Fruit fly (Drosophila melanogaster): ENCODE data around the gene Gdh.

The Gdh gene

DNA sequence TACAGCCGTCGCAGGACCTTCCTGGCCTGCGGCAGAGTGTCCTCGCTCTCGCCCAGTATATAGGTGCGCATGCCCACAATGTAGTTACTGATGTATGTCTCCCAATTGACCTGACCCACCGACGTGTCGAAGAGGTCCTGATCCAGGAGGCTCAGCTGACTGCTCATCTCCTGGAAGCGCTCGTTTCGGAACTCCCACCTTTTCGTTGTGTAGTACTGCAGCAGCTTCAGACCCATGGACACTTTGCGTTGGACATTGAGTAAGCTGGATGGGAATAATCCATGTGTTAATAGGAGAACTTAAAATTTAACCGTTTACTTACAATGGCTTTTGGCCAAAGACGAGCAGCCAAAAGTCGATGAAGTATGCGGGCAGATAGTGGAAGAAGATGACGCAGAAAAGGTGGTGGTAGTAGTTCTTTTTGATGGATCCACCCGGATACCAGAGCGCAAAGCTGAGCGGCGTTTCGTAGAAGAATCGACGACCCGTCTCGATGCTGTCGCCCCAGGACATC is 999 bp upstream of the Gdh start:
- TF ChIP-seq CTCF (optimal IDR thresholded peaks at IDR 0.05), result no peak

DNA sequence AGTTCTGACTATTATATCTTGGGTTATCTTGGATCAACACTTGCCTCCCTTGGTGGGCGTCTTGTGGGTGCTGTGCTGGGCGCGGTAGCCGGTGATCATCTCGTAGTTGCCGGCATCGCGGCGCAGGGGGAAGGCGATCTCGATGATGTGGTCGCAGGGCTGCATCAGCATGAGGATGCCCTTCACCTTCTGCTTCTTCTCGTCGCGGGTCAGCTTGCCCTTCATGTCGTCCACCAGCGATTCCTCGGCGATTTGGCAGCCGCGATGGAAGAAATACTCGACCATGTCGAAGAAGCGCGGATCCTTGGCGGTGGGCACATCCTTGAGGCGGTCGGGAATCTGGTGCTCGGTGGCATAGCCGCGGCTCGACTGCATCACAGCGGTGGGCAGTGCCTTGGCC is 351 bp downstream of the Gdh start:
- TF ChIP-seq CG8478 (optimal IDR thresholded peaks at IDR 0.05) (no peak), CTCF (optimal IDR thresholded peaks at IDR 0.05) (no peak)

DNA sequence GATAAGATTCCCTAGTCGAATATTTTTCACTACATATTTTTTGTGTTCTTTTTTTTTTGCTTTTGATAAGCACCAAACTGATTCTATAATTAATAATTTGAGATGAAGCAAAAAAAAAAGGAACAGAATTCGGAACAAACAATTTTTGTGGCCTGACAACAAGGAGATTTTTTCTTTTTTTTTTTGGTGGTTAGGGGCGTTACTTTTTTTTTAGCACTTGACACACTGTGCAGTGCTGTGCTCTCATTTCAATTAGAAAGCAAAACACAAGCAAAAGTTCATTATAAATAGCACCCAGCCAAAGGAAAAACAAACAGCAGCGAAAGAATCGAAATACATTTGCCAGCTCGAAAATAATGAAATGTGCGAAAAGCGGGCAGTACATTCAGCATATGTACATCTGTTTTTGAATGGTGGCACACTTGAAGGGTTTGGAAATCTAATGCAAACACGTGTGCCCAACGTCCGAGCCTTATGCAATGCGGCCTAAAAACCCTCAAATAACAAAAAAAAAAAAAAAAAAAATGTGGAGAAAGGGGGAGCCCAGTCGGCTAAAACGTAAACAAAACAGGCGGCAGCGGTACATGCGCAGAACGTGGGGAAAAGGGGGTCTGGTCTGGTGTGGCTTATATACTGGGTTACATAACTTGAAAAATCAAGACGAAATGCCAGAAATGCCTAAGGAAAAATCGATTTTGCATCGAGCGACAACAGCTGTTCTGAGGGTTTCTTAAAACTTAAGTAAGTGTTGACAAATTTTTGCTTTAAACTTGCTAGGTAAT is 1.1 kb downstream of the Gdh start:
- TF ChIP-seq CG8478 (optimal IDR thresholded peaks at IDR 0.05) (no peak), CTCF (optimal IDR thresholded peaks at IDR 0.05) (no peak)

DNA sequence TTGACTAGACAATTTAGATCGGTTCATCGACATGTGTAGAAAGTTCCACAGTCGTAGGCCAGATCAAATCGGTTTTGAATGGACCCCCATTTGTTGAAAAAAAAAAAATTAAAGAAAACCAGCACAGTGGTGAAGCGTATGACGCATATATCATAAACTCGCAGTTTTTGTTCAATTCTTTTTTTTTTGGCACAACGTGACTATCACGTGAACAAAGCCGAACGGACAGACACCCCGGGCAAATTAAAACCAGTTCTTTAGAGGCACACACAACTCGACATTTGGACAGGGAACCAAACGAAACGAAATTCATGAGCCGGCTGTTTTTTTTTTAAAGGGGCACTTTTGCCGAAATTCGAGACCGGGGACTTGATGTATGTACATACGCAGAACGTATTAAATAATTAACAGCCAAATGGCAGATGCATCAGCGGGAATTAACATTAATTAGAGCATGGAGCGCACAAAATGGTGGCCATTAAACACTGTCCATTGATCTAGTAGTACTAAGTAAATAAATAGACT is 2.0 kb downstream of the Gdh start:
- TF ChIP-seq CTCF (optimal IDR thresholded peaks at IDR 0.05) (no peak), CG8478 (optimal IDR thresholded peaks at IDR 0.05) (no peak)

DNA sequence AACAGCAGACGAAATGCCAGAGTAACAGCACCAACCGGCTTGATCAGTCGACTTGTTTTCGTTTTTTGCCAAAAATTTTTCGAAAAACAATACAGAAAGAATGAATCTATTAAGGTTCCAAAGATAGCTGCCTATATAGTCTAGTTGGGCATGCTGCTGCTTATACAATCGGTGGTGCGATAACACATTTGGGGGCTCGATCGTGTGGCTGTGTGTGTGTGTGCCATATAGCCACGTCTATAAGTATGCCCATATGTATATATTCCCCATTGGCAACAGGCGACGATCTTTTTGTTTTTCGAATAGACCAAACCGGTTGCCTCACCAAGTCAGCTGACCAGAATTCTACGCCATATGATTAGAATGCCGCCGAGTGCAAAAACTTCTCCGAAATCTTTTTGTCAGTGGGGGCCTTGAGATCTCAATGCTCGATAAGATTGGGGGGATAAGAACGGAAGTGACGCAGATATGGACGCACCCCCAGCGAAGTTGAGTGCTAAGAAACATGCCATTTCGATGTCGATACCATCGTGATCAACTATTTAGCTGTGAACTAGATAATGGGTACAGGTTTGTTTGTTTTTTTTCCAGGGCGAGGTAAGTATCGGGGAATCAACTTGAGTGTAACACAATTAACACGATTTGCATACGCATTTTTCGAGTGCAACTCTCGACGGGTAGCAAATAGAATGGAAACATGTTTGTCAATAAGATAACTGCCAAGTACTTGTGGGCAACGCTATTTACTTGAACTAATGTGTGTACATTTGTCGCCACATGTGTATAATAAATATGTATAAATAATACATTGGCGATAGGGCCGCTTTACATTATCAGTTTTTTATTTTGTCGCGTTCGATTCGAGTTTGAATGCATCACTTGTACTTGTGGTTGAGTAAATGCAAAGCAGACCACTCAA is 2.7 kb downstream of the Gdh start:
- TF ChIP-seq CTCF (optimal IDR thresholded peaks at IDR 0.05) (no peak), CG8478 (optimal IDR thresholded peaks at IDR 0.05) (no peak)

DNA sequence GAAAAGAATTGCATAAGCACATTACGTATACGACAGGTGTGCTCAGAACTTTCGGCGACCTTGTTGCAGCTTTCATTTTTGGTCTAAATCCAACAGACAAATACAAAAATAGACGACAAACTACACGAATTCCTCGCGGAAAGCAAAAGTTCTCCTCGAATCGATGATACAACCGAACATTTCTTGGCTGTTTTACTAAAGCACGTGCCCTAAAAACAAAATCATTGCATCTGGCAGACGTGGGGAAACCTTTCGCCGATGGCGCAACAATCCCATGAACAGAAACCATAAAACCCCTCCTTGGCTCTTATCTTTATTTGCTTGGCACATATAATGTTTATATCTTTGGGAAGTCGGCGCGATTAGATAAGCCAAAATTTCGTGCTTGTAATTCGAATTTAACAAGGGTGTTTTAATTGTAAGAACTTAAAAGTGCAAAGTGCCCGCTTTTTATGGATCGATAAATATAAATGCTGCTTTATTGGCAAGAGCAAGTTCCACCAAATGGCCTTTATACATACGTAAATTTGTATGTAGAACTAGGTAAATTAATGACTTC is 4.3 kb downstream of the Gdh start:
- no peak for TF ChIP-seq CTCF (optimal IDR thresholded peaks at IDR 0.05)
- no peak for TF ChIP-seq CG8478 (optimal IDR thresholded peaks at IDR 0.05)

DNA sequence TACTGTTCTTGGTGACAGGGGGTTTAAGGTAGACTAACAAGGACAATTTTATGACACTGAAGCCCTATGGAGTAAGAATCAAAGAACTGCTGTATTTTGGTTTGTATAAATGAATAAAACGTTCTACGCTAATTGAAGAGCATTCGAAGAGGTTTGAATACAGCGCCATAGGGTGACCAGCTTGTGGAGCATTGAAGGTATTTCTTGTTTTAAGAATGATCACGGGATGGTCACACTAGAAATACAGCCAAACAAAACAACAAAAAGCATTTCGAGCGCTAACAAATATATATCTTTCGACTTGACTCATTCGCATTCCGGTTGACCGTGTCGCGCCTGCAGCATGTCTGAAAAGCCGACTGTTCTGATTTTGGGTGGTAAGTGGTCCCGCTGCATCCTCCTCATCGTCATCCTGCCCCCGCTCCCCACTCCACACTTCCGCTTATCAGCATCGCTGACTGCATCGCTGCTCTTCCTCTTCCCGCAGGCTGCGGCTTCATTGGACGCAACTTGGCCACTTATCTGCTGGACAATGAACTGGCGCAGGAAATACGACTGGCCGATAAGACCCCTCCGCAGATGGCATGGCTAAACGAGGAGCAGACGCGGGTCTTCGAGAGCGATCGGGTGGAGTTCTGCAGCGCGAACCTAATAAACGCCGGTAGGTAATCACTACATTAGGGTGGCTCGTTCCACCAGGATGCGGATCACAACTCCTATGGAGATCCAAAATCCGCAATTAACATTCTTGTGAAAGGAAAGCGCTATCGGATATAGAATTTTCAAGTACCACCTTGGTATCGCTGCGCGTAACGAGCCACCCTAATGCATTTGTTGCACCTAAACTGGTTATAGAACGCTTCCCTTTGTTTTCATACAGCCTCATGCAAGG is 9.0 kb downstream of the Gdh start, which contains the start of gene CG5854:
Gene CG5854, plus strand, starts transcription at position 229 of the 892 bp plus-strand sequence.
- no peak for TF ChIP-seq CTCF (optimal IDR thresholded peaks at IDR 0.05)
- TF ChIP-seq CG8478 (optimal IDR thresholded peaks at IDR 0.05), result no peak

DNA sequence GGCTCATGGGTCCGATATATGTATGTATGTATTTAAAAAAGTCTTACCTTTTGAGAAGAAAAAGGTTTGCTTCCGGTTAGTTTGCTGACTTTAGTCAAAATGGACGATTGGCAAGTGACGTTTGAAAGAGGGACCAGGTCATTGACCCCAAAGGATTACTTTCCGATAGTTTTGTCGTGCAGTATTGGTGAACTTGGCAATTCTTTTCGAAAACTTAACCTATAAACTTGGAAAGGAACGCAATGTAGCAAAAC is 9.5 kb downstream of the Gdh start, which contains the start of gene RpS19b:
Gene RpS19b, minus strand, starts transcription at position 101 of the 254 bp plus-strand sequence.
- no peak for TF ChIP-seq CG8478 (optimal IDR thresholded peaks at IDR 0.05)
- TF ChIP-seq CTCF (optimal IDR thresholded peaks at IDR 0.05), result no peak

DNA sequence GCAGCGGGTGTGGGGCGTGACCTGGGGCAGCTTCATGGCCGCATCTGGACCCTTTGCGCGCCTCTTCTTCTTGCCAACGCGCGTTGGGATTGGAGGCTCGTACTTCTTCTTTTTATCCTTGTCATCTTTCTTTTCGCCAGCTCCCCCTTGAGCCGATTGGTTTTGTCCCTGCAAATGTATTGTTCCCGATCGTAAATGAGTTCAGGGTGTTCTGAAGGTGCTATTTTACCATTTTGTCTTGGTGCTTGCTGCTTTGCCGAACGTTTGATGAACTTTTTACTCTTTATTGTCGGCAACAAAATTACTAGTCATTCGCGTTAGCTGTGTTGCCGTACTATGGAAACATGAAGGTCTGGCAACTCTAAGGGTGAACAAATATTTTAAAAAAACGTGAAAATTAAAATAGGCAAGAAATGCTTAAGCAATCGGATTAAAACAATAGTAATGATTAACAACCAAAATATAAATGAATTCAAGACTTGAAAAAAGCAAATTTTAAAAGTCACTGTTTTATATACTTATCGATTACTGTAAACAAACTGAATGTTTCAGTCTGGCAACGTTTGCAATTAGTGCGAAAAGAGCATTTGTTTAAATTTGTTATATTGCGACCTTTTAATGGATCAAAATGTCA is 11.7 kb downstream of the Gdh start, which contains the start of the genes Rpt2 and CG13599:
Gene Rpt2, minus strand, starts transcription at position 464 of the 634 bp plus-strand sequence.
Gene CG13599, plus strand, starts transcription at position 545 of the 634 bp plus-strand sequence.
- TF ChIP-seq CTCF (optimal IDR thresholded peaks at IDR 0.05), result no peak
- TF ChIP-seq CG8478 (optimal IDR thresholded peaks at IDR 0.05), result no peak

DNA sequence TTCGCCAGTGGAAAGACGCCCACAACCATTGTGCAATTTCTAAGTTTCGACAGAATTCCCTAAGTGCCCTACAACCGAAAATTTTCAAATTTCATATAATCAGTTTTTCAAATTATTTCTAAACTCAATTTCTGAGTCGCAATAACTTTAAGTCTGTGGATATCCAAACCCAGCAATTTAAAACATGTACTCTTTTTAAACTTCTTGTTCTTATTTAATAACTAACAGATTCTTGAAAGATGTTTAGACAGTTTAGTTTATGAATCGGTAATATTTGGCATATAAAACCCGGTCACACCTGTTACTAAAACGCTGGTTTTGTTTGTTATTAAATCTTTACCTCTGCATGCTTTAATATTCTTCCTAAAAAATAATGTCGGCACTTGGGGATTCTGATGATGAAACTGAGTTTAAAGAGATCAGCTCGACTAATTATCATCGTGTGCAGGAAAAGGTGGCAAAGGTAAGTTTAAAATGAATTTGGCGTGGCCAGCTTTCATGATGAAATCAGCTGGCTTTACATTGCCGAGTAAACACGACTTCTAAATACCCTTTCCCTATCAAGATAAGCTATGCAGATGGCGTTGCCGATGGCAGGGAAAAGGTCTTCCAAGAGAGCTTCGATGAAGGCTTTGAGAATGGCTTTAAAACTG is 13.8 kb downstream of the Gdh start, which contains the start of the genes CG43998, CG43999 and CG31142:
Gene CG43998, minus strand, starts transcription at position 51 of the 653 bp plus-strand sequence.
Gene CG43999, minus strand, starts transcription at position 51 of the 653 bp plus-strand sequence.
Gene CG31142, plus strand, starts transcription at position 294 of the 653 bp plus-strand sequence.
- no peak for TF ChIP-seq CTCF (optimal IDR thresholded peaks at IDR 0.05)
- no peak for TF ChIP-seq CG8478 (optimal IDR thresholded peaks at IDR 0.05)

DNA sequence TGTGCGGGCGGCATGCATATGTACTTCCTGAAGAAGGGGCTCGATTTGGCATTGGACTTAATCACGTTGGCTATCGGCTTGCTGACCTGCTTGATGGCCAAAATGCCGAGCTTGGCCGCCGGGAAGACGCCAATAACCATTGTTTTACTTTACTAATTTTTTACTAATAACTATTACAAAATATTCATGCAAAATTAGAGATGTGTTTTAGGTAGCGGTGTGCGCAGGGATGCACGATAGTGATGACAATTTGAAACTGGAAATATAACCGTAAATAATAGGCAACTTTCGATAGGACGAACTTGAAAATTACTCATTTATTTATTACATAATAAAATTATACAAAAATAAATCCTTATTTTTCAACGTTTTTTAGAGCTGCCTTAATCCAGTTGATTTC is 15.5 kb downstream of the Gdh start, which contains the start of gene CG13601:
Gene CG13601, minus strand, starts transcription at position 206 of the 400 bp plus-strand sequence.
- no peak for TF ChIP-seq CG8478 (optimal IDR thresholded peaks at IDR 0.05)
- TF ChIP-seq CTCF (optimal IDR thresholded peaks at IDR 0.05), result no peak

DNA sequence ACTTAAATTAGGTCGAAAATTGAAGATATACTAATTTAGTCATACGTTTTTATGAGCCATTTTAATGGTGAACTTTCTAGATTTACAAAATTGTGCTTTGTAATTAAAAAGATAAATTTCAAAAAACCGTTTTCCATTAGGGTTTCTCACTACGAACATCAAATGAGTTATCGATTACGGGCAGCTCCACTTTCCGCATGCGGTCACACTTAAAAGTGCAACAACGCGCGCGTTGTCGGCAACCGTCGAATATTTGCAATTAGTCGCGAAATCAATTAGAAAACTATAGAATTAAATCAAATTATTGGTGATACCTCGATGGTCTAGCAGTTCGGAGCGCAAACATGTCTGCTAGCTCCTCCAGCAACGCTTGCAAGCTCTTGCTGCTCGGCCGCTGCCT is 18.7 kb downstream of the Gdh start, which contains the start of gene Ndc1:
Gene Ndc1, plus strand, starts transcription at position 200 of the 400 bp plus-strand sequence.
- TF ChIP-seq CG8478 (optimal IDR thresholded peaks at IDR 0.05) (no peak), CTCF (optimal IDR thresholded peaks at IDR 0.05) (no peak)

Measured in S2 (cell line).